Worm (Caenorhabditis elegans) whole organism, L1 larva: ENCODE measurements around the gene ani-2.

ENCODE experiments used
- ama-1 ChIP-seq: fragments of 150-350 bp; optimal IDR thresholded peaks from 2 replicates; lab custom pipeline; 2014
- lin-39 ChIP-seq: fragments of 150-350 bp; optimal IDR thresholded peaks from 2 replicates; lab custom pipeline; 2014; ENCODE audit warnings: missing biosample characterization, missing genetic modification reagents, missing genetic modification characterization

DNA sequence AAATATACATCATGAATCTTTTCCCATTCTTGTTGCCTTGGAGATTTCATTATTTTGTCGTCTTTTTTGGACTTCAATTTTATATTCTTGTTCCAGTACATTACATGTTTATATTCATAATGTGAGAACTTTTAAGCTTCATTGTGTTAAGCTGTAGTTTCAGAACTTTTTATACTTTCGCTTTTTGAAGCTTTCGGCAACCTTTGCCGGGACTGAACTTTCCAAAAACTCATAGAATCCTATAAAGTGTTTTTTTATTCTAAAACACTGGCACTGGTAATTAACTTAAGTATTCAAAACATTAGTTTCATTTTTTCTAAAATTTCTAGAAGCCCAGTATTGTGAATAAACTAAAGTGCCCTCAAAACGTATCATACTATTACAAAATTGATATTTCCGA is 42.2 kb downstream of the ani-2 start, which contains the start of gene C32D5.4:
- TF ChIP-seq ama-1 (no peak), lin-39 (tag; lab: Kevin White, UChicago) (no peak)
